Fruit fly (Drosophila melanogaster) whole organism, embryonic: ENCODE results near the gene CG14718.

Experiments used
- ATbp ChIP-seq: fragments of 200-800 bp; sonication (Bioruptor generic); optimal IDR thresholded peaks from 2 replicates; lab custom pipeline; 2017; ENCODE audit warnings: missing biosample characterization, mild to moderate bottlenecking, missing genetic modification characterization, missing genetic modification reagents
- Ada2b ChIP-seq: fragments of 200-800 bp; sonication (Bioruptor generic); IDR thresholded peaks from 2 replicates; pipeline ENCODE4 v1.3.6; 2022; ENCODE audit warnings: missing biosample characterization, missing genetic modification characterization
- Asciz ChIP-seq: fragments of 200-800 bp; sonication (Bioruptor generic); optimal IDR thresholded peaks from 2 replicates; lab custom pipeline; 2017; ENCODE audit warnings: missing biosample characterization, mild to moderate bottlenecking, missing genetic modification characterization, missing genetic modification reagents
- Blimp-1 ChIP-seq: fragments of 200-800 bp; sonication (Bioruptor generic); optimal IDR thresholded peaks from 3 replicates; lab custom pipeline; 2018; ENCODE audit warnings: missing biosample characterization, missing genetic modification characterization, mild to moderate bottlenecking, moderate library complexity, missing genetic modification reagents
- CG10366 ChIP-seq: fragments of 200-800 bp; sonication (Bioruptor generic); IDR thresholded peaks from 2 replicates; pipeline ENCODE4 v1.3.6; 2022; ENCODE audit warnings: missing biosample characterization, missing genetic modification characterization
- CG11504 ChIP-seq: fragments of 200-800 bp; sonication (Bioruptor generic); optimal IDR thresholded peaks from 3 replicates; lab custom pipeline; 2019; ENCODE audit warnings: missing biosample characterization, mild to moderate bottlenecking, missing genetic modification characterization, moderate library complexity
- CG13287 ChIP-seq: fragments of 200-800 bp; sonication (Bioruptor generic); IDR thresholded peaks from 2 replicates; pipeline ENCODE4 v1.3.6; 2022; ENCODE audit warnings: missing biosample characterization, missing genetic modification characterization; ENCODE audit not compliant: partially characterized antibody
- CG14014 ChIP-seq: fragments of 200-800 bp; sonication (Bioruptor generic); IDR thresholded peaks from 2 replicates; pipeline ENCODE4 v1.3.6; 2022; ENCODE audit warnings: missing biosample characterization, missing genetic modification characterization
- CG14050 ChIP-seq: fragments of 200-800 bp; sonication (Bioruptor generic); IDR thresholded peaks from 3 replicates; pipeline ENCODE4 v1.3.6; 2022; ENCODE audit warnings: missing biosample characterization, missing genetic modification characterization
- CG14441 ChIP-seq: fragments of 200-800 bp; sonication (Bioruptor generic); IDR thresholded peaks from 2 replicates; pipeline ENCODE4 v1.3.6; 2022; ENCODE audit warnings: missing biosample characterization, missing genetic modification characterization
- CG15011 ChIP-seq: fragments of 200-800 bp; sonication (Bioruptor generic); optimal IDR thresholded peaks from 3 replicates; lab custom pipeline; 2018; ENCODE audit warnings: missing biosample characterization, mild to moderate bottlenecking, missing genetic modification characterization
- CG17829 ChIP-seq: fragments of 200-800 bp; optimal IDR thresholded peaks from 2 replicates; lab custom pipeline; 2019; ENCODE audit warnings: missing biosample characterization, mild to moderate bottlenecking, missing genetic modification characterization, moderate library complexity
- CG2678 ChIP-seq: fragments of 200-800 bp; sonication (Bioruptor generic); optimal IDR thresholded peaks from 3 replicates; lab custom pipeline; 2019; ENCODE audit warnings: missing biosample characterization, mild to moderate bottlenecking, missing genetic modification characterization, moderate library complexity
- CG2712 ChIP-seq: fragments of 200-800 bp; optimal IDR thresholded peaks from 3 replicates; lab custom pipeline; 2019; ENCODE audit warnings: missing biosample characterization, mild to moderate bottlenecking, missing genetic modification characterization, moderate library complexity
- CG42726 ChIP-seq: fragments of 200-800 bp; sonication (Bioruptor generic); IDR thresholded peaks from 2 replicates; pipeline ENCODE4 v1.3.6; 2022; ENCODE audit warnings: missing biosample characterization, missing genetic modification characterization; ENCODE audit not compliant: partially characterized antibody
- CG4820 ChIP-seq: fragments of 200-800 bp; sonication (Bioruptor generic); optimal IDR thresholded peaks from 3 replicates; lab custom pipeline; 2016; ENCODE audit warnings: missing biosample characterization, missing genetic modification characterization
- CG5180 ChIP-seq: fragments of 200-800 bp; sonication (Bioruptor generic); optimal IDR thresholded peaks from 3 replicates; lab custom pipeline; 2017; ENCODE audit warnings: missing biosample characterization, missing genetic modification characterization, mild to moderate bottlenecking, moderate library complexity, missing genetic modification reagents
- CG5953 ChIP-seq: fragments of 200-800 bp; sonication (Bioruptor generic); IDR thresholded peaks from 2 replicates; pipeline ENCODE4 v1.3.6; 2022; ENCODE audit warnings: missing biosample characterization, missing genetic modification characterization
- CG7556 ChIP-seq: fragments of 200-800 bp; sonication (Bioruptor generic); optimal IDR thresholded peaks from 2 replicates; lab custom pipeline; 2017; ENCODE audit warnings: missing biosample characterization, mild to moderate bottlenecking, missing genetic modification characterization
- CG7839 ChIP-seq: fragments of 200-800 bp; sonication (Bioruptor generic); optimal IDR thresholded peaks from 3 replicates; lab custom pipeline; 2018; ENCODE audit warnings: missing biosample characterization, mild to moderate bottlenecking, missing genetic modification characterization, moderate library complexity
- Chrac-16 ChIP-seq: fragments of 200-800 bp; sonication (Bioruptor generic); optimal IDR thresholded peaks from 3 replicates; lab custom pipeline; 2016; ENCODE audit warnings: missing biosample characterization, missing genetic modification characterization
- CrebB ChIP-seq: fragments of 200-800 bp; sonication (Bioruptor generic); optimal IDR thresholded peaks from 3 replicates; lab custom pipeline; 2018; ENCODE audit warnings: missing biosample characterization, mild to moderate bottlenecking, missing genetic modification characterization
- Drgx ChIP-seq: fragments of 200-800 bp; sonication (Bioruptor generic); IDR thresholded peaks from 2 replicates; pipeline ENCODE4 v1.3.6; 2022; ENCODE audit warnings: missing biosample characterization, missing genetic modification characterization
- Ets65A ChIP-seq: fragments of 200-800 bp; sonication (Bioruptor generic); peaks from one replicate; lab custom pipeline; 2016; ENCODE audit warnings: missing biosample characterization, missing genetic modification characterization
- Gug ChIP-seq: fragments of 200-800 bp; sonication (Bioruptor generic); IDR thresholded peaks from 4 replicates; pipeline ENCODE4 v1.3.6; 2022; ENCODE audit warnings: missing biosample characterization, missing genetic modification characterization
- HHEX ChIP-seq: fragments of 200-800 bp; sonication (Bioruptor generic); optimal IDR thresholded peaks from 3 replicates; lab custom pipeline; 2017; ENCODE audit warnings: missing biosample characterization, mild to moderate bottlenecking, missing genetic modification characterization, missing genetic modification reagents
- Hmr ChIP-seq: fragments of 200-800 bp; sonication (Bioruptor generic); optimal IDR thresholded peaks from 3 replicates; lab custom pipeline; 2017; ENCODE audit warnings: mild to moderate bottlenecking, missing biosample characterization, missing genetic modification reagents, missing genetic modification characterization
- Hr51 ChIP-seq, 2 experiments: fragments of 200-800 bp; sonication (Bioruptor generic); optimal IDR thresholded peaks; 2 replicates in 1 of 2; 3 replicates in 1 of 2; lab custom pipeline; 2016 to 2018; ENCODE audit warnings: missing biosample characterization in 2 of 2, missing genetic modification characterization in 2 of 2, mild to moderate bottlenecking in 1 of 2, moderate library complexity in 1 of 2
- Lhr ChIP-seq: fragments of 200-800 bp; sonication (Bioruptor generic); optimal IDR thresholded peaks from 3 replicates; lab custom pipeline; 2017; ENCODE audit warnings: mild to moderate bottlenecking, missing biosample characterization, missing genetic modification reagents, missing genetic modification characterization
- MTF-1 ChIP-seq: fragments of 200-800 bp; sonication (Bioruptor generic); optimal IDR thresholded peaks from 2 replicates; lab custom pipeline; 2018; ENCODE audit warnings: missing biosample characterization, mild to moderate bottlenecking, missing genetic modification characterization, borderline replicate concordance
- Nf-YB ChIP-seq: fragments of 200-800 bp; sonication (Bioruptor generic); optimal IDR thresholded peaks from 3 replicates; lab custom pipeline; 2019; ENCODE audit warnings: missing biosample characterization, mild to moderate bottlenecking, missing genetic modification characterization, moderate library complexity
- Nf-YC ChIP-seq: fragments of 200-800 bp; optimal IDR thresholded peaks from 3 replicates; lab custom pipeline; 2019; ENCODE audit warnings: missing biosample characterization, mild to moderate bottlenecking, missing genetic modification characterization, moderate library complexity
- Oaz ChIP-seq: fragments of 200-800 bp; sonication (Bioruptor generic); IDR thresholded peaks from 2 replicates; pipeline ENCODE4 v1.3.6; 2022; ENCODE audit warnings: missing biosample characterization, missing genetic modification characterization
- Oli ChIP-seq: fragments of 200-800 bp; sonication (Bioruptor generic); optimal IDR thresholded peaks from 2 replicates; lab custom pipeline; 2018; ENCODE audit warnings: missing biosample characterization, mild to moderate bottlenecking, missing genetic modification characterization, moderate library complexity
- Side ChIP-seq: fragments of 200-800 bp; sonication (Bioruptor generic); optimal IDR thresholded peaks from 2 replicates; lab custom pipeline; 2016; ENCODE audit warnings: missing biosample characterization, missing genetic modification characterization
- Xrp1 ChIP-seq: fragments of 200-800 bp; sonication (Bioruptor generic); IDR thresholded peaks from 2 replicates; pipeline ENCODE4 v1.3.6; 2022; ENCODE audit warnings: missing biosample characterization, missing genetic modification characterization
- cato ChIP-seq: fragments of 200-800 bp; sonication (Bioruptor generic); optimal IDR thresholded peaks from 2 replicates; lab custom pipeline; 2016; ENCODE audit warnings: missing biosample characterization, missing genetic modification characterization, borderline replicate concordance
- caup ChIP-seq: fragments of 200-800 bp; sonication (Bioruptor generic); optimal IDR thresholded peaks from 3 replicates; lab custom pipeline; 2017; ENCODE audit warnings: missing biosample characterization, mild to moderate bottlenecking, missing genetic modification characterization, moderate library complexity; ENCODE audit not compliant: severe bottlenecking
- hb ChIP-seq: fragments of 200-800 bp; sonication (Bioruptor generic); IDR thresholded peaks from 3 replicates; pipeline ENCODE4 v1.3.6; 2022; ENCODE audit warnings: missing biosample characterization, missing genetic modification characterization; ENCODE audit not compliant: partially characterized antibody
- hkb ChIP-seq, 2 experiments: fragments of 200-800 bp in 1 of 2; fragments of >200 bp in 1 of 2; sonication (Bioruptor generic) in 1 of 2; IDR thresholded peaks in 1 of 2; optimal IDR thresholded peaks in 1 of 2; 2 replicates each; pipeline versions ENCODE4 v1.3.6 to Lab custom; 2017 to 2022; ENCODE audit warnings: missing biosample characterization in 1 of 2, missing genetic modification characterization in 1 of 2
- ind ChIP-seq: fragments of 200-800 bp; sonication (Bioruptor generic); optimal IDR thresholded peaks from 3 replicates; lab custom pipeline; 2016; ENCODE audit warnings: missing biosample characterization, missing genetic modification characterization
- nau ChIP-seq: fragments of 200-800 bp; sonication (Bioruptor generic); optimal IDR thresholded peaks from 3 replicates; lab custom pipeline; 2017; ENCODE audit warnings: missing biosample characterization, mild to moderate bottlenecking, missing genetic modification characterization, missing genetic modification reagents
- pan ChIP-seq, 4 experiments: fragments of >200 bp in 3 of 4; fragments of 200-800 bp in 1 of 4; sonication (Bioruptor generic) in 1 of 4; optimal IDR thresholded peaks in 3 of 4; IDR thresholded peaks in 1 of 4; 2 replicates each; pipeline versions ENCODE4 v1.3.6 to Lab custom; 2017 to 2022; ENCODE audit warnings: missing biosample characterization in 2 of 4, missing genetic modification characterization in 2 of 4, mixed read lengths in 1 of 4
- sd ChIP-seq: fragments of 200-800 bp; sonication (Bioruptor generic); optimal IDR thresholded peaks from 3 replicates; lab custom pipeline; 2018; ENCODE audit warnings: missing biosample characterization, mild to moderate bottlenecking, missing genetic modification characterization, moderate library complexity
- sens ChIP-seq: fragments of 200-800 bp; sonication (Bioruptor generic); peaks from one replicate; lab custom pipeline; 2016; ENCODE audit warnings: missing biosample characterization, missing genetic modification characterization
- ssp ChIP-seq: fragments of 200-800 bp; sonication (Bioruptor generic); IDR thresholded peaks from 2 replicates; pipeline ENCODE4 v1.3.6; 2022; ENCODE audit warnings: missing biosample characterization, missing genetic modification characterization
- vvl ChIP-seq: fragments of 200-800 bp; sonication (Bioruptor generic); IDR thresholded peaks from 2 replicates; pipeline ENCODE4 v1.3.6; 2022; ENCODE audit warnings: missing biosample characterization, missing genetic modification characterization
- zfh1 ChIP-seq: fragments of 200-800 bp; sonication (Bioruptor generic); IDR thresholded peaks from 3 replicates; pipeline ENCODE4 v1.3.6; 2022; ENCODE audit warnings: missing biosample characterization, missing genetic modification characterization

CG14718 gene

dm6 chr3R:11661712-11662111 lies 38.7 kb upstream of the CG14718 start (continued):
- peak; percentile 79 for TF ChIP-seq CG11504
- peak; percentile 60 for TF ChIP-seq vvl (GFP tag; lab: Robert Waterston, UW)
- TF ChIP-seq sd (tag; lab: Kevin White, UChicago) = peak; percentile 22
- TF ChIP-seq Blimp-1 (GFP tag; lab: Kevin White, UChicago) = no peak
- peak; percentile 51 for TF ChIP-seq Asciz (GFP tag; lab: Kevin White, UChicago)
- no peak for TF ChIP-seq pan (optimal IDR thresholded peaks at IDR 0.05; lab: Kevin White, UChicago)
- peak in 1 of 2 experiments; percentile 53 for TF ChIP-seq pan (GFP tag; optimal IDR thresholded peaks at IDR 0.05 in 1 of 2, IDR thresholded peaks at IDR 0.05 in 1 of 2)
- peak; percentile 63 for TF ChIP-seq Ada2b (GFP tag; lab: Robert Waterston, UW)
- peak; percentile 71 for TF ChIP-seq Oli (tag; lab: Kevin White, UChicago)
- TF ChIP-seq Drgx (GFP tag; lab: Robert Waterston, UW) = peak; percentile 73
- no peak for TF ChIP-seq Gug (GFP tag; lab: Robert Waterston, UW)
- TF ChIP-seq ATbp (GFP tag; lab: Kevin White, UChicago) = peak; percentile 48
- 0 out of 2 replicates have a peak, but pooled peaks have one; percentile 21 for TF ChIP-seq ssp (GFP tag; lab: Robert Waterston, UW)
- no peak for TF ChIP-seq Side (GFP tag; lab: Kevin White, UChicago)
- no peak for TF ChIP-seq CG42726 (GFP tag; lab: Robert Waterston, UW)
- peak; percentile 32; the same call in 1 of the 2 replicates for TF ChIP-seq Xrp1 (GFP tag; lab: Robert Waterston, UW)
- TF ChIP-seq CG5953 = no peak
- TF ChIP-seq CG7556 = peak; percentile 44
- TF ChIP-seq Chrac-16 = peak; percentile 7
- TF ChIP-seq MTF-1 = peak; percentile 36
- TF ChIP-seq CG2678 = peak; percentile 66
- TF ChIP-seq hkb (optimal IDR thresholded peaks at IDR 0.05; lab: Kevin White, UChicago) = no peak
- peak; percentile 64 for TF ChIP-seq hkb (GFP tag; IDR thresholded peaks at IDR 0.05; lab: Robert Waterston, UW)
- peak; percentile 41 for TF ChIP-seq Nf-YC (tag; lab: Kevin White, UChicago)
- peak; percentile 54 for TF ChIP-seq CG17829 (tag; lab: Kevin White, UChicago)
- TF ChIP-seq HHEX (GFP tag; lab: Kevin White, UChicago) = peak; percentile 38
- TF ChIP-seq ind (GFP tag; lab: Kevin White, UChicago) = peak; percentile 27
- no peak for TF ChIP-seq hb (GFP tag; lab: Robert Waterston, UW)
- TF ChIP-seq CG7839 (tag; lab: Kevin White, UChicago) = peak; percentile 66
- TF ChIP-seq CG13287 (GFP tag; lab: Robert Waterston, UW) = no peak
- TF ChIP-seq CG14014 (GFP tag; lab: Robert Waterston, UW) = peak; percentile 15; the same call in 1 of the 2 replicates
- TF ChIP-seq CG4820 (GFP tag; lab: Kevin White, UChicago) = peak; percentile 30
- TF ChIP-seq CG2712 = peak; percentile 64
- TF ChIP-seq CG15011 (GFP tag; lab: Kevin White, UChicago) = peak; percentile 7
- peak; percentile 56 for TF ChIP-seq Ets65A (GFP tag; lab: Kevin White, UChicago)
- TF ChIP-seq caup (GFP tag; lab: Kevin White, UChicago) = peak; percentile 30
- peak; percentile 5 for TF ChIP-seq Hmr (GFP tag; lab: Kevin White, UChicago)
- 0 out of 2 replicates have a peak, but pooled peaks have one; percentile 34 for TF ChIP-seq Oaz
- peak in 1 of 2 experiments; percentile 84 for TF ChIP-seq Hr51 (GFP tag; optimal IDR thresholded peaks at IDR 0.05; lab: Kevin White, UChicago)
- TF ChIP-seq CG14441 (GFP tag; lab: Robert Waterston, UW) = peak; percentile 70
- TF ChIP-seq cato (GFP tag; lab: Kevin White, UChicago) = no peak
- TF ChIP-seq CG10366 (GFP tag; lab: Robert Waterston, UW) = peak; percentile 29; the same call in 1 of the 2 replicates
- no peak for TF ChIP-seq Lhr (GFP tag; lab: Kevin White, UChicago)
- peak; percentile 53 for TF ChIP-seq CG5180 (GFP tag; lab: Kevin White, UChicago)
- TF ChIP-seq Nf-YB = peak; percentile 14
- TF ChIP-seq CG14050 = peak; percentile 52; the same call in 2 of the 3 replicates
- peak; percentile 79 for TF ChIP-seq sens (GFP tag; lab: Kevin White, UChicago)
- TF ChIP-seq zfh1 = 0 out of 3 replicates have a peak, but pooled peaks have one; percentile 28
- peak; percentile 27 for TF ChIP-seq nau (GFP tag; lab: Kevin White, UChicago)
- no peak for TF ChIP-seq CrebB (tag; lab: Kevin White, UChicago)
